Worm (Caenorhabditis elegans): ENCODE results near the gene sri-71.

Gene sri-71

DNA sequence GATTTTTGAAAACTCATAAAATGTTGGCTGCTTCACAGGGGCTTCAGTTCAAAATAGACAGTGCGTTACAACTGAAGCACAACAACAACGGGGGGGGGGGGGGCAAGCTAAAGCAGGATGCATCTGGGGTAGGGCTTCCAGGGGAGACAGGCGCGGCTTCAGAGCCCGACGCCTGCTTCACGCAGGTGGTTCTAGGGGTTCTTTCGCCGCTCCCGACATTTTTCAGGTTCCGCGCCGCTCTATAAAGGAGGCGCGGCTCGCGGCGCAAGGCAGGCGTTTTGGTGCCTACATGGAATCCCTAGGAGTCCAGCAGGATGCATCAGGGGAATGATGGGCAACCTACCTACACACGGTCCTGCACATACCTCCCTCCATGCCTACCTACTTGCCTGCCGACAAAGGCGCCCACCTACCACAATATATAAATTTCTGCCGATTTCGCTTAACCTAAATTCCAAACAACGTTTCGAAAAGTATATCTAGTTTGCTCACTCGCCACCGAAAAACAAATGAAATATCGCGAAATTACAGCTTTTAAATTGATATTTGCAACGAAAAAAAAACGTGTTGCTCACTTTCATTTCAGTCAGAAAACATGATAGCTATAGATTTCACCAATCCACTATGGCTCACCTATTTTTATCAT, at the start of gene sri-71:
Gene sri-71 (plus strand): TSS at position 596 of the 646 bp plus-strand sequence.
- no peak for TF ChIP-seq ceh-32 (tag; optimal IDR thresholded peaks at IDR 0.05; ENCODE audit: poor library complexity)
- peak; percentile 65; the same call in 1 of the 2 replicates for TF ChIP-seq egl-43 (GFP tag; IDR thresholded peaks at IDR 0.05)
- TF ChIP-seq pha-4 (GFP tag; IDR thresholded peaks at IDR 0.05): no peak
- no peak for TF ChIP-seq pha-4 (tag; optimal IDR thresholded peaks at IDR 0.05)
- no peak for TF ChIP-seq skn-1 (tag; optimal IDR thresholded peaks at IDR 0.05)
- TF ChIP-seq set-16 (GFP tag; IDR thresholded peaks at IDR 0.05): peak; percentile 93
- TF ChIP-seq aha-1 (tag): peak; percentile 10
- TF ChIP-seq nhr-77 (tag; optimal IDR thresholded peaks at IDR 0.05): no peak

DNA sequence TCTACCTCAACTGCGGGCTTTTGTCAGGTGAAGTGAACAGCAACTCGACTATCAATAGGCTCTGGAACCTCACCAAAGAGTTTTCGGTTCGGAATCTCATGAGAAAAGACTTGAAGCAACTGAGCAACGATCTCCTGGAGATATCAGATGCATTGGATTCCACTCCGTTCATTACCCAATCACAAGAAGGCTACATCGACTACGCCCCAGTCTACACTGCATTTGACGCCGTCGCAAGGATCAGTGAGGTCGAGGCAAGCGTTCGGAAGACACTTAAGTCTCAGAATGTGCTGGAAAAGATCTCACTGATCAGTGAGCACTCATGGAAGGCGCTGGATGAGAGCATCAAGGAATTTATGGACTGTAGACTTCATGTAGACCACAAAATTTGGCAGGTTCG, 49.3 kb upstream of the sri-71 start:
- TF ChIP-seq aha-1 (tag) (peak; percentile 91), lin-13 (GFP tag; optimal IDR thresholded peaks at IDR 0.05) (no peak)

DNA sequence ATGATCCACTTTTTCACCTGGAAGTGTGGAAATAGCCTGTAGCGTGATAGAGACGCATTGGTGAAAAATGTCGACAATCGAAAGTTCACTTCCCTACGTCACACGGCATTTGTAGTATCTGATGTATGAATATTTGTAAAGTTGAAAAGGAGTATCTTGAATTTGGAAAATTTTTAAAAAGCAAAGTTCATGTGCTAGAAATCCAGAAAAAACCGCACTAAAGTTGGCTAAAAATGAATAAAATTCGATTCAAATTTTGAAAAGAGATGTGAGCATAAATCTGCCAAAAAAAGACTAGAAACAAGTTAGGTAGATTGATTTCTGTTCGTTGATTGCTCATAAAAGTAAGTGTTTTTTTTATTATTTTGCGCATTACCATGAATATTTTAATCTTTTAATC, 44.5 kb upstream of the sri-71 start, which contains the start of gene sri-74:
Gene sri-74 (minus strand): TSS at position 101 of the 400 bp plus-strand sequence.
- no peak for TF ChIP-seq ZK546.5 (tag; optimal IDR thresholded peaks at IDR 0.05)
- TF ChIP-seq lir-3 (tag; optimal IDR thresholded peaks at IDR 0.05): no peak

DNA sequence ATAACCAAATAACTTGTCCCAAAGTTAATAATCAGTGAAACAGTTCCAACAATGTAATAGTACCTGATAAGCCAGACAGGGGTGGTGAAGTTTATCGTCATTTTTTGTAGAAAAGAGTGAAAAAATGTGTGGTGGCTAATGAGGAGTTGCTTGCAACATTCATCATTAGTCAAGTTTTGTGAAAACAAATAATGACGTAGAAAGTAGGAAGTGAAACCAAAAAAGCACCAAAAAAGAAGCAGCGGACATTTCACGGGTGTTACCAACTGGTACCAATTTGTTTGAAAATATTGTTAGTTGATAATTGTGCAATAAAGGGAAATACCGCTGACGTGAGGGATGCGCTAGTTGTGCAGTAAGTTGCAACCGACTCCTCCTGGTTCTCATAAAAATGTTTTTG, 42.1 kb upstream of the sri-71 start, which contains the start of gene sri-36:
Gene sri-36 (minus strand): TSS at position 101 of the 400 bp plus-strand sequence.
- TF ChIP-seq nhr-6 (tag; optimal IDR thresholded peaks at IDR 0.05) (no peak), aha-1 (tag) (peak; percentile 9)

DNA sequence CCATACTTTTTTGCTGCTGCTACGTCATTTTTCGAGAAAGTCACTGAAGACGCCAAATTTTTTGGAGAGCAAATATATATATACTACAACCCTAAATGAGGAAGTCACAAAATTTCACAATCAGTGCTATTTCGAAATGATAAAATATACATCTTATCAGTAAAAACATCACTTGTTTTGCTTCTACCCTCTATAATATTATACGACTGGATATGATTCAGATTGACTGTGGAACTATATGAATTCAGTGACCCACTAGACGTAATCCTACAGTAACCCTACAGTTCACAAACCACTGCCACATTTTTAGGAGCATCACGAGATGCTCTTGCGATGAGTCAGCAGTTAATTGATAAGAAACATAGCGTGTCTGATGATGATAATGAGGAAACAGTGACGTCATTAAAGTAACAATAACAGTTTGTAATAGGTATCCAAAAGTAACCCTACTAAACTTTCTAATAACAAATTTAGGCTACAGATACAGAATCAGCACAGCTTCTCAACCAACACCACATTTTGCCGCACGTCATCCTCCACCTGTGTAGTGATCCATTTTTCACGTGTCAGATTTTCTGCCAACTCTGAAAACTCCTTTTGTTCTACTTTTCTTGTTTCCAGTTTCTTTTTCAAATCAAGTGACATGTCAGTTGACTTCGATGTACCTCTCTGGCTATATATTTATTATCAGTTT, 40.5 kb upstream of the sri-71 start, which contains the start of the genes F33H12.7 and sri-39:
Gene F33H12.7 (minus strand): TSS at position 51 of the 694 bp plus-strand sequence.
Gene sri-39 (plus strand): TSS at position 644 of the 694 bp plus-strand sequence.
- TF ChIP-seq dmd-9 (GFP tag; IDR thresholded peaks at IDR 0.05) (no peak), F49E8.2 (tag; optimal IDR thresholded peaks at IDR 0.05; ENCODE audit: borderline replicate concordance) (no peak), nhr-111 (GFP tag; optimal IDR thresholded peaks at IDR 0.05) (no peak), daf-16 (GFP tag; optimal IDR thresholded peaks at IDR 0.05) (no peak), daf-16 (tag; optimal IDR thresholded peaks at IDR 0.05) (peak; percentile 13), hlh-11 (tag; optimal IDR thresholded peaks at IDR 0.05) (peak; percentile 57), egl-27 (tag; optimal IDR thresholded peaks at IDR 0.05) (no peak), tra-1 (GFP tag; IDR thresholded peaks at IDR 0.05) (no peak), php-3 (GFP tag; IDR thresholded peaks at IDR 0.05) (no peak), ceh-32 (tag; optimal IDR thresholded peaks at IDR 0.05; ENCODE audit: poor library complexity) (no peak), hmg-1.1 (GFP tag; IDR thresholded peaks at IDR 0.05) (no peak), rbr-2 (tag; optimal IDR thresholded peaks at IDR 0.05) (no peak), dmd-8 (GFP tag; IDR thresholded peaks at IDR 0.05) (no peak), aly-2 (tag; optimal IDR thresholded peaks at IDR 0.05) (no peak), lin-1 (GFP tag; IDR thresholded peaks at IDR 0.05) (0 out of 2 replicates have a peak, but pooled peaks have one; percentile 9), Y48G9A.11 (GFP tag; IDR thresholded peaks at IDR 0.05) (no peak), ceh-82 (tag; optimal IDR thresholded peaks at IDR 0.05) (no peak), nhr-77 (tag; optimal IDR thresholded peaks at IDR 0.05) (peak; percentile 38), spr-3 (GFP tag; optimal IDR thresholded peaks at IDR 0.05) (no peak), aha-1 (tag) (no peak), gei-8 (GFP tag; optimal IDR thresholded peaks at IDR 0.05) (no peak), arid-1 (GFP tag; conservative IDR thresholded peaks at IDR 0.05) (no peak), ama-1 (optimal IDR thresholded peaks at IDR 0.05) (no peak), Y105C5A.15 (GFP tag; IDR thresholded peaks at IDR 0.05) (no peak), pha-4 (GFP tag; IDR thresholded peaks at IDR 0.05) (no peak), pha-4 (tag; optimal IDR thresholded peaks at IDR 0.05) (no peak), nhr-25 (tag; optimal IDR thresholded peaks at IDR 0.05; ENCODE audit: borderline replicate concordance, insufficient read depth) (no peak), mxl-3 (GFP tag; optimal IDR thresholded peaks at IDR 0.05) (peak; percentile 42), ceh-28 (tag; optimal IDR thresholded peaks at IDR 0.05) (no peak), snpc-1.2 (GFP tag; IDR thresholded peaks at IDR 0.05) (no peak), ZK337.2 (GFP tag; IDR thresholded peaks at IDR 0.05) (no peak), ceh-62 (tag; optimal IDR thresholded peaks at IDR 0.05) (no peak), zfp-3 (GFP tag; conservative IDR thresholded peaks at IDR 0.05) (no peak), egl-43 (GFP tag; IDR thresholded peaks at IDR 0.05) (no peak), unc-39 (tag; optimal IDR thresholded peaks at IDR 0.05) (no peak), lin-13 (GFP tag; optimal IDR thresholded peaks at IDR 0.05) (no peak)
